Worm (Caenorhabditis elegans): ENCODE measurements around the gene set-1.

DNA sequence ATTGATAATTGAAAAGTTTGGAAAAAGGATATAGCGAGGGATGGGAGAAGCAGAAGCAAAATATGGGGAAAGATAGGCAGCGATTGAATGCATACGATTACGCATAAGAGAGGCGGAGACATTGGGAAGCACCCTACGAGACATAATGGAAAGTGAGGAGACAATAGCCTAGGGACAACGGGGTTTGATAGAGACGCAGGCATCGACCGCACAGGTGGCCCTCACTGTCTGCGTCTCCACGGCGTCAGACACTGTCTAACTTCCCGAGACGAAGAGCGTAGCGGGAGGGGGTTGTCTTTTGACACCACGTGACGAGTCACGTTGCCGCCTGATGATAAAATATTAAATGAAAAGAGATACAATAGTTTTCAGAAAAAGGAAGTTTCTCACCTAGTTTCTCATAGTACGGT is 31.2 kb downstream of the set-1 start:
- no peak for TF ChIP-seq tbx-8 (GFP tag; optimal IDR thresholded peaks at IDR 0.05)
- no peak for TF ChIP-seq lin-13 (tag; optimal IDR thresholded peaks at IDR 0.05)
- no peak for TF ChIP-seq nhr-237 (tag; optimal IDR thresholded peaks at IDR 0.05)
- TF ChIP-seq sem-2 (GFP tag; optimal IDR thresholded peaks at IDR 0.05) = no peak
- peak; percentile 82 for TF ChIP-seq pha-4 (tag; optimal IDR thresholded peaks at IDR 0.05)
- no peak for TF ChIP-seq snpc-4 (tag; optimal IDR thresholded peaks at IDR 0.05)
- TF ChIP-seq ztf-11 (tag; optimal IDR thresholded peaks at IDR 0.05) = no peak
- no peak for TF ChIP-seq ceh-39 (tag; optimal IDR thresholded peaks at IDR 0.05)
- TF ChIP-seq elt-3 (tag; optimal IDR thresholded peaks at IDR 0.05) = no peak
- TF ChIP-seq lsy-2 (tag; optimal IDR thresholded peaks at IDR 0.05) = peak; percentile 37
- no peak for TF ChIP-seq unc-39 (tag; optimal IDR thresholded peaks at IDR 0.05)
- TF ChIP-seq nhr-76 (tag; optimal IDR thresholded peaks at IDR 0.05) = no peak
- TF ChIP-seq ces-1 (GFP tag; optimal IDR thresholded peaks at IDR 0.05) = peak; percentile 75

Data from whole organism, mixed stage, embryonic.